Fruit fly (Drosophila melanogaster) whole organism, adult: ENCODE measurements around the gene elgi.
A peak's percentile ranks its signal among the peaks of the same experiment; 100 is the strongest.

Source experiments
- CG11617 ChIP-seq: fragments of 200-800 bp; sonication (Bioruptor generic); optimal IDR thresholded peaks from 2 replicates; lab custom pipeline; 2017; ENCODE audit warnings: mild to moderate bottlenecking, missing biosample characterization, missing genetic modification reagents, missing genetic modification characterization
- CG12768 ChIP-seq: fragments of 200-800 bp; sonication (Bioruptor generic); optimal IDR thresholded peaks from 2 replicates; lab custom pipeline; 2017; ENCODE audit warnings: missing biosample characterization, missing genetic modification characterization, mild to moderate bottlenecking, moderate library complexity, missing genetic modification reagents
- CG14711 ChIP-seq: fragments of 200-800 bp; sonication (Bioruptor generic); optimal IDR thresholded peaks from 2 replicates; lab custom pipeline; 2018; ENCODE audit warnings: missing biosample characterization, mild to moderate bottlenecking, missing genetic modification characterization, moderate library complexity
- CG1620 ChIP-seq: fragments of 200-800 bp; sonication (Bioruptor generic); optimal IDR thresholded peaks from 2 replicates; lab custom pipeline; 2016; ENCODE audit warnings: missing biosample characterization, missing genetic modification characterization
- CG33017 ChIP-seq: fragments of 200-800 bp; sonication (Bioruptor generic); optimal IDR thresholded peaks from 2 replicates; lab custom pipeline; 2018; ENCODE audit warnings: missing biosample characterization, mild to moderate bottlenecking, missing genetic modification characterization, moderate library complexity
- CG5204 ChIP-seq: fragments of 200-800 bp; sonication (Bioruptor generic); optimal IDR thresholded peaks from 2 replicates; lab custom pipeline; 2016; ENCODE audit warnings: missing biosample characterization, missing genetic modification characterization
- CG7045 ChIP-seq: fragments of 200-800 bp; sonication (Bioruptor generic); optimal IDR thresholded peaks from 2 replicates; lab custom pipeline; 2017; ENCODE audit warnings: missing biosample characterization, mild to moderate bottlenecking, missing genetic modification characterization
- CG7101 ChIP-seq: fragments of 200-800 bp; sonication (Bioruptor generic); optimal IDR thresholded peaks from 2 replicates; lab custom pipeline; 2018; ENCODE audit warnings: missing biosample characterization, mild to moderate bottlenecking, missing genetic modification characterization, moderate library complexity
- Clk ChIP-seq: fragments of 200-800 bp; sonication (Bioruptor generic); optimal IDR thresholded peaks from 2 replicates; lab custom pipeline; 2017; ENCODE audit warnings: missing biosample characterization, missing genetic modification characterization
- Crg-1 ChIP-seq: fragments of 200-800 bp; sonication (Bioruptor generic); optimal IDR thresholded peaks from 2 replicates; lab custom pipeline; 2016; ENCODE audit warnings: missing biosample characterization, missing genetic modification characterization
- Hr96 ChIP-seq: fragments of 200-800 bp; sonication (Bioruptor generic); optimal IDR thresholded peaks from 2 replicates; lab custom pipeline; 2016; ENCODE audit warnings: missing biosample characterization, missing genetic modification characterization
- Mnt ChIP-seq: fragments of 200-800 bp; sonication (Bioruptor generic); optimal IDR thresholded peaks from 2 replicates; lab custom pipeline; 2016; ENCODE audit warnings: missing biosample characterization, mild to moderate bottlenecking, missing genetic modification characterization
- bab1 ChIP-seq: fragments of 200-800 bp; sonication (Bioruptor generic); optimal IDR thresholded peaks from 3 replicates; lab custom pipeline; 2019; ENCODE audit warnings: missing biosample characterization, mild to moderate bottlenecking, missing genetic modification characterization, moderate library complexity
- cic ChIP-seq: fragments of 200-800 bp; sonication (Bioruptor generic); optimal IDR thresholded peaks from 2 replicates; lab custom pipeline; 2017; ENCODE audit warnings: missing biosample characterization, mild to moderate bottlenecking, missing genetic modification characterization, moderate library complexity
- cnc ChIP-seq, 2 experiments: fragments of >200 bp; optimal IDR thresholded peaks; 2 replicates each; lab custom pipeline; 2017
- kay ChIP-seq: fragments of 200-800 bp; sonication (Bioruptor generic); peaks from one replicate; lab custom pipeline; 2016; ENCODE audit warnings: missing biosample characterization, missing genetic modification characterization, borderline replicate concordance
- ovo ChIP-seq: fragments of 200-800 bp; sonication (Bioruptor generic); optimal IDR thresholded peaks from 2 replicates; lab custom pipeline; 2016; ENCODE audit warnings: missing biosample characterization, missing genetic modification characterization
- pad ChIP-seq: fragments of 200-800 bp; sonication (Bioruptor generic); optimal IDR thresholded peaks from 3 replicates; lab custom pipeline; 2017; ENCODE audit warnings: missing biosample characterization, missing genetic modification characterization, mild to moderate bottlenecking, moderate library complexity, missing genetic modification reagents
- tj ChIP-seq: fragments of 200-800 bp; sonication (Bioruptor generic); optimal IDR thresholded peaks from 3 replicates; lab custom pipeline; 2017; ENCODE audit warnings: missing biosample characterization, mild to moderate bottlenecking, missing genetic modification characterization, moderate library complexity
- toe ChIP-seq: fragments of 200-800 bp; sonication (Bioruptor generic); optimal IDR thresholded peaks from 2 replicates; lab custom pipeline; 2016; ENCODE audit warnings: missing biosample characterization, missing genetic modification characterization

The elgi gene

DNA sequence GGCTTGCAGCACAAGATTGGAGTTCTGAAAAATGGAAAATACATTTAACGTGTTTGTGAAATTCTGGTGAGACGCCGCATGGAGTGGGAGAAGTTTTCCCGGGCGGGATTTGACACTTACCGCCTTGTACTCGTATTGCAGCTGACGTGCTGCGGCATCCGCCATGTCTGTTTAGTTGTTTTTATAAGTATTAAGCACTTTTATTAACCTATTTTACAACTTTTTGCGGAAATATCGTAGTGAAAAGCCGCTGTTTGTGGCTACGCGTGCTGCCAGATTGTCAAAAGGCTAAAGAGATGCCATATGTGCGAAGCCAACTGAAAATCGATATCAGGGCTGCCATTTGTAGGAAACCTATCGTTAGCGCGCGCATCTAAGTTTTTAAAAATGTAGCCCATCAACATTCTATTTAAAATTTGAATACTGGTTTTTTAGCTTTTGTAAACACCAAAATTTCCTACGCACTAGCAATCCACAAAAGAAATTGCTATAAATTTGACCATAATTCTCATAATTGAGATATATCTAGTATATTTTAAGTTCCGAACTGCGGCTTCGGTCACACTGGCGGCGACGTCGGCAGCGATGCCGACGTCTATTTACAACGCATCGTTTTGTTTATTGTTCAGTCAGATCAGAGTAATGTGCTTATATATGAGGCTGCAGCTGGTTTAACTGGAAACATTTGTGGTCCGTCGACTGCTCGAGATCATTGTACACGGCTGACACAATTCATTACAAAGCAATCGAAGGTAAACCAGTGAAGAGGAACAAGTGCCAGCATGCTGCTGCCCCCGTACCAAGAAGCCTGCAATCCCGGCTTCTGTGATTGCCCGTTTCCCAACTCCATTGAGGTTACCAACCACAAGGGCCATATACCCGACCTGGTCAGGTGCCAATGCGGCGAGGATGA, 11.5 kb downstream of the elgi start, which contains the start of the genes Brr2 and CG10516:
Gene Brr2, minus strand, starts transcription at position 285 of the 913 bp plus-strand sequence.
Gene CG10516, plus strand, starts transcription at position 617 of the 913 bp plus-strand sequence.
- TF ChIP-seq Crg-1 (GFP tag; lab: Kevin White, UChicago) = no peak
- no peak for TF ChIP-seq kay (GFP tag; lab: Kevin White, UChicago)
- TF ChIP-seq Mnt (GFP tag; lab: Kevin White, UChicago) = peak; percentile 43
- TF ChIP-seq CG7101 (tag; lab: Kevin White, UChicago) = no peak
- peak; percentile 76 for TF ChIP-seq bab1 (GFP tag; lab: Kevin White, UChicago)
- TF ChIP-seq CG11617 = peak; percentile 40
- TF ChIP-seq pad = no peak
- TF ChIP-seq toe = peak; percentile 65
- no peak for TF ChIP-seq CG12768
- no peak for TF ChIP-seq cic (GFP tag; lab: Kevin White, UChicago)
- TF ChIP-seq cnc (optimal IDR thresholded peaks at IDR 0.05; lab: Kevin White, UChicago) = no peak
- no peak for TF ChIP-seq tj (GFP tag; lab: Kevin White, UChicago)
- TF ChIP-seq CG1620 (GFP tag; lab: Kevin White, UChicago) = peak; percentile 44
- TF ChIP-seq CG7045 (GFP tag; lab: Kevin White, UChicago) = no peak
- peak; percentile 47 for TF ChIP-seq Hr96
- TF ChIP-seq Clk = no peak
- TF ChIP-seq CG14711 (tag; lab: Kevin White, UChicago) = peak; percentile 17
- no peak for TF ChIP-seq ovo (GFP tag; lab: Kevin White, UChicago)
- TF ChIP-seq CG33017 (tag; lab: Kevin White, UChicago) = no peak
- no peak for TF ChIP-seq CG5204 (GFP tag; lab: Kevin White, UChicago)

DNA sequence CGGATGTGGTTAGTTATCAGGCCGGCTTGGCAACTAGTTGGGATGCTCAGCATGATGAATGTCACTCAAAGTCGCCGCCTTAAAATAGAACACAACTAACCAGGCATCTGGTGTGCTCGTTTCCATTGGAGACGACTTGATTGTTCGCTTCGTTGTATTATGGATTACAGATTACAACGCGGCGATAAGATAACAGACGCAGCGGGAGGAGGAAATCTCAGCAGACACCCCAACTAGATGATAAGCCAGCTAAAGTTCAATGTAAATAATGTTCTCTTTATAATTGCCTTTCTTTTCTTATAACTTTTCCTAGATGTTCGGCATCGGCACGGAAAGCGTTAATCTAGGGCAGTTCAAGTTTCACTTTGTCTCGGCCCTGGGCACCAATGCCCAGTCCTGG, 12.3 kb downstream of the elgi start:
- TF ChIP-seq Crg-1 (GFP tag; lab: Kevin White, UChicago) (no peak), Hr96 (no peak), CG11617 (no peak), CG14711 (tag; lab: Kevin White, UChicago) (no peak), cnc (optimal IDR thresholded peaks at IDR 0.05; lab: Kevin White, UChicago) (no peak), Mnt (GFP tag; lab: Kevin White, UChicago) (no peak), cic (GFP tag; lab: Kevin White, UChicago) (peak; percentile 50), kay (GFP tag; lab: Kevin White, UChicago) (no peak), ovo (GFP tag; lab: Kevin White, UChicago) (no peak), CG12768 (no peak), Clk (no peak), bab1 (GFP tag; lab: Kevin White, UChicago) (peak; percentile 5)

- no peak for TF ChIP-seq CG14711 (tag; lab: Kevin White, UChicago)
- TF ChIP-seq CG12768 = no peak
- TF ChIP-seq bab1 (GFP tag; lab: Kevin White, UChicago) = no peak
- no peak for TF ChIP-seq toe
- no peak for TF ChIP-seq CG7045 (GFP tag; lab: Kevin White, UChicago)
- TF ChIP-seq CG33017 (tag; lab: Kevin White, UChicago) = no peak
- TF ChIP-seq Clk = no peak
- TF ChIP-seq Hr96 = no peak
- no peak for TF ChIP-seq CG11617
- TF ChIP-seq CG7101 (tag; lab: Kevin White, UChicago) = no peak
- no peak for TF ChIP-seq kay (GFP tag; lab: Kevin White, UChicago)
- no peak for TF ChIP-seq cic (GFP tag; lab: Kevin White, UChicago)
- no peak for TF ChIP-seq pad
- no peak for TF ChIP-seq Mnt (GFP tag; lab: Kevin White, UChicago)
- no peak for TF ChIP-seq CG5204 (GFP tag; lab: Kevin White, UChicago)
- TF ChIP-seq ovo (GFP tag; lab: Kevin White, UChicago) = no peak
- TF ChIP-seq Crg-1 (GFP tag; lab: Kevin White, UChicago) = no peak
- TF ChIP-seq tj (GFP tag; lab: Kevin White, UChicago) = no peak
- TF ChIP-seq cnc (optimal IDR thresholded peaks at IDR 0.05; lab: Kevin White, UChicago) = no peak
Measured at dm6 chr3L:15974166-15974565, 17.8 kb downstream of the elgi start.

DNA sequence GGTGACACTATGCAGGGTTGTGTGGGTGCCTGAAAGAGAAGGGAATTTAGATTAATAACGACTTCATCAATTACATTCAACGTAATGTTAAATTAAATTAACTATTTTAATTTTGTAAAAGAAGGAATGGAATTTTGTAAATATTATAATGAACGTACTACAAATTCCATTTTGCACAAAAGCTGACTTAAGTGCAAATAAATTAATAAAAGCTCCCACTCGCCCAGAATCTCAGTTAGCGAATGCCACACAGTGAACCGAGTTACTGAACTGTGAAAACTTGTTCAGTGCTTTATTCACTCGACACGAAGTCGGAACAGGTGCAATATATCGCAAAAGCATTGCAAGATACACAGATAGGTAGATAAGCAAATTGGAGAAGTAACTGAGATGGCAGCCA, 18.7 kb downstream of the elgi start, which contains the start of gene CG17026:
Gene CG17026, plus strand, starts transcription at position 301 of the 400 bp plus-strand sequence.
- no peak for TF ChIP-seq CG33017 (tag; lab: Kevin White, UChicago)
- TF ChIP-seq ovo (GFP tag; lab: Kevin White, UChicago) = no peak
- peak; percentile 43 for TF ChIP-seq cic (GFP tag; lab: Kevin White, UChicago)

DNA sequence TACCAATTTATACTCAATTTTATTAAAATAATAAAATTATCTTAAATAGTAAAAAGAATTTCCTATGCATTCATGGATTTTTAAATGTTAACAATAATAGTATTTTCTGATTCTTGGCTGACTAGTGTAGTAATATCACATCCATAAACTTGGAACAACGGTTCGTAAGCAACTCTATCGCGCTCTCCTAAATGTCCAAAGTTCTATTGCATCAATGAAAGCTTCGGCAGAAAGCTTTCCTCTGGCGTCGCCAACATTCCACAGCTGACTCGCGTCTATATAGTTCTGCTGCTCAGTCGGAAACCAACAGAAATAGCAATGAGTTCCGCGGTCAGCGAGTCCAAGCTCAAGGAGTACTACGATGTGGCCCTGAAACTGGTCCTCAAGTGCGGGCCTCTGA, 20.4 kb downstream of the elgi start, which contains the start of gene CG17029:
Gene CG17029, plus strand, starts transcription at position 113 of the 400 bp plus-strand sequence.
- peak; percentile 62 for TF ChIP-seq cic (GFP tag; lab: Kevin White, UChicago)
- TF ChIP-seq CG33017 (tag; lab: Kevin White, UChicago) = peak; percentile 20
- peak; percentile 88 for TF ChIP-seq CG14711 (tag; lab: Kevin White, UChicago)
- no peak for TF ChIP-seq kay (GFP tag; lab: Kevin White, UChicago)
- TF ChIP-seq Mnt (GFP tag; lab: Kevin White, UChicago) = no peak
- TF ChIP-seq Hr96 = no peak
- TF ChIP-seq bab1 (GFP tag; lab: Kevin White, UChicago) = peak; percentile 19
- TF ChIP-seq CG1620 (GFP tag; lab: Kevin White, UChicago) = no peak
- TF ChIP-seq cnc (optimal IDR thresholded peaks at IDR 0.05; lab: Kevin White, UChicago) = no peak
- no peak for TF ChIP-seq CG7101 (tag; lab: Kevin White, UChicago)
- TF ChIP-seq CG11617 = no peak
- no peak for TF ChIP-seq Crg-1 (GFP tag; lab: Kevin White, UChicago)
- TF ChIP-seq ovo (GFP tag; lab: Kevin White, UChicago) = no peak
- no peak for TF ChIP-seq CG7045 (GFP tag; lab: Kevin White, UChicago)
- peak; percentile 82 for TF ChIP-seq CG12768
- TF ChIP-seq Clk = no peak
- TF ChIP-seq tj (GFP tag; lab: Kevin White, UChicago) = no peak
- TF ChIP-seq toe = no peak
- peak; percentile 16 for TF ChIP-seq pad
